Worm (Caenorhabditis elegans) whole organism, L1 larva: ENCODE measurements around the gene E02H1.5.

Experiments used
- C34B4.2 ChIP-seq: sonication (generic microtip); optimal IDR thresholded peaks from 2 replicates; lab custom pipeline; 2017; ENCODE audit warnings: mild to moderate bottlenecking, missing genetic modification characterization, missing compliant biosample characterization
- Y116A8C.19 ChIP-seq: sonication (generic microtip); optimal IDR thresholded peaks from 2 replicates; lab custom pipeline; 2016; ENCODE audit warnings: missing compliant biosample characterization, missing genetic modification characterization, borderline replicate concordance
- alr-1 ChIP-seq: fragments of 200-800 bp; sonication (Bioruptor generic); optimal IDR thresholded peaks from 2 replicates; lab custom pipeline; 2018; ENCODE audit warnings: borderline replicate concordance, mild to moderate bottlenecking, missing genetic modification characterization, missing compliant biosample characterization
- aly-2 ChIP-seq: fragments of 150-350 bp; optimal IDR thresholded peaks from 2 replicates; lab custom pipeline; 2014; ENCODE audit warnings: missing biosample characterization, missing genetic modification characterization
- blmp-1 ChIP-seq: fragments of 150-350 bp; optimal IDR thresholded peaks from 2 replicates; lab custom pipeline; 2014; ENCODE audit warnings: missing biosample characterization, missing genetic modification characterization
- ceh-8 ChIP-seq: fragments of 200-800 bp; sonication (Bioruptor generic); optimal IDR thresholded peaks from 2 replicates; lab custom pipeline; 2018; ENCODE audit warnings: mild to moderate bottlenecking, missing genetic modification characterization, moderate library complexity, missing compliant biosample characterization
- ceh-90 ChIP-seq: sonication (generic microtip); optimal IDR thresholded peaks from 2 replicates; lab custom pipeline; 2016; ENCODE audit warnings: missing genetic modification characterization, missing compliant biosample characterization
- ces-1 ChIP-seq: fragments of 150-350 bp; optimal IDR thresholded peaks from 2 replicates; lab custom pipeline; 2014; ENCODE audit warnings: missing biosample characterization, missing genetic modification reagents, missing genetic modification characterization
- dpl-1 ChIP-seq, 3 experiments: fragments of 150-350 bp in 2 of 3; sonication (generic microtip) in 1 of 3; optimal IDR thresholded peaks; 2 replicates each; lab custom pipeline; 2014 to 2017; ENCODE audit warnings: missing biosample characterization in 3 of 3, missing genetic modification characterization in 3 of 3, missing genetic modification reagents in 3 of 3
- dsc-1 ChIP-seq: sonication (generic microtip); optimal IDR thresholded peaks from 2 replicates; lab custom pipeline; 2016; ENCODE audit warnings: mild to moderate bottlenecking, missing genetic modification characterization, missing compliant biosample characterization
- efl-3 ChIP-seq: fragments of 200-800 bp; sonication (Bioruptor generic); optimal IDR thresholded peaks from 2 replicates; lab custom pipeline; 2018; ENCODE audit warnings: mild to moderate bottlenecking, missing genetic modification characterization, missing compliant biosample characterization
- elt-2 ChIP-seq: sonication (generic microtip); optimal IDR thresholded peaks from 2 replicates; lab custom pipeline; 2016; ENCODE audit warnings: missing genetic modification characterization, mild to moderate bottlenecking, inconsistent platforms, missing compliant biosample characterization, missing genetic modification reagents
- ets-5 ChIP-seq: fragments of 200-800 bp; sonication (Bioruptor generic); IDR thresholded peaks from 2 replicates; pipeline ENCODE4 v1.3.6; 2022; ENCODE audit warnings: missing genetic modification characterization, missing compliant biosample characterization
- fkh-10 ChIP-seq: sonication (generic microtip); optimal IDR thresholded peaks from 2 replicates; lab custom pipeline; 2017; ENCODE audit warnings: missing biosample characterization, missing genetic modification reagents, missing genetic modification characterization
- fkh-8 ChIP-seq: sonication (generic microtip); optimal IDR thresholded peaks from 2 replicates; lab custom pipeline; 2016; ENCODE audit warnings: mild to moderate bottlenecking, missing genetic modification characterization, missing compliant biosample characterization
- fos-1 ChIP-seq: fragments of 150-350 bp; optimal IDR thresholded peaks from 2 replicates; lab custom pipeline; 2014; ENCODE audit warnings: missing biosample characterization, missing genetic modification characterization
- grh-1 ChIP-seq: fragments of 200-800 bp; sonication (Bioruptor generic); IDR thresholded peaks from 2 replicates; pipeline ENCODE4 v1.3.6; 2022; ENCODE audit warnings: missing genetic modification reagents, missing genetic modification characterization, missing compliant biosample characterization
- hlh-17 ChIP-seq: fragments of 200-800 bp; sonication (Bioruptor generic); optimal IDR thresholded peaks from 2 replicates; lab custom pipeline; 2018; ENCODE audit warnings: missing genetic modification characterization, mild to moderate bottlenecking, missing compliant biosample characterization, moderate library complexity, borderline replicate concordance
- hpl-2 ChIP-seq: fragments of 150-350 bp; optimal IDR thresholded peaks from 2 replicates; lab custom pipeline; 2014; ENCODE audit warnings: missing biosample characterization, missing genetic modification reagents, missing genetic modification characterization
- irx-1 ChIP-seq: sonication (generic microtip); optimal IDR thresholded peaks from 2 replicates; lab custom pipeline; 2016; ENCODE audit warnings: missing genetic modification characterization, missing compliant biosample characterization
- jun-1 ChIP-seq: fragments of 150-350 bp; optimal IDR thresholded peaks from 2 replicates; lab custom pipeline; 2014; ENCODE audit warnings: missing biosample characterization, missing genetic modification reagents, missing genetic modification characterization
- lin-13 ChIP-seq: fragments of 150-350 bp; optimal IDR thresholded peaks from 2 replicates; lab custom pipeline; 2014; ENCODE audit warnings: missing biosample characterization, missing genetic modification reagents, missing genetic modification characterization
- lin-14 ChIP-seq: fragments of 200-800 bp; sonication (Bioruptor generic); optimal IDR thresholded peaks from 2 replicates; lab custom pipeline; 2018; ENCODE audit warnings: mild to moderate bottlenecking, missing genetic modification characterization, moderate library complexity, missing compliant biosample characterization
- lin-35 ChIP-seq, 2 experiments: fragments of 150-350 bp; optimal IDR thresholded peaks; 2 replicates each; lab custom pipeline; 2014; ENCODE audit warnings: missing biosample characterization in 2 of 2, missing genetic modification characterization in 2 of 2, missing genetic modification reagents in 2 of 2
- lin-39 ChIP-seq: fragments of 150-350 bp; optimal IDR thresholded peaks from 2 replicates; lab custom pipeline; 2014; ENCODE audit warnings: missing biosample characterization, missing genetic modification reagents, missing genetic modification characterization
- lsy-2 ChIP-seq, 2 experiments: fragments of 150-350 bp; optimal IDR thresholded peaks; 2 replicates each; lab custom pipeline; 2014; ENCODE audit warnings: missing biosample characterization in 2 of 2, missing genetic modification characterization in 2 of 2
- mab-9 ChIP-seq: fragments of 200-800 bp; sonication (Bioruptor generic); IDR thresholded peaks from 2 replicates; pipeline ENCODE4 v1.3.6; 2022; ENCODE audit warnings: missing genetic modification reagents, missing genetic modification characterization, missing compliant biosample characterization
- mef-2 ChIP-seq: fragments of 150-350 bp; optimal IDR thresholded peaks from 2 replicates; lab custom pipeline; 2014; ENCODE audit warnings: missing biosample characterization, missing genetic modification characterization
- mep-1 ChIP-seq: fragments of 150-350 bp; optimal IDR thresholded peaks from 2 replicates; lab custom pipeline; 2014; ENCODE audit warnings: missing biosample characterization, missing genetic modification characterization
- nhr-11 ChIP-seq: fragments of 150-350 bp; optimal IDR thresholded peaks from 2 replicates; lab custom pipeline; 2014; ENCODE audit warnings: missing biosample characterization, missing genetic modification characterization
- nhr-19 ChIP-seq: fragments of 200-800 bp; sonication (Bioruptor generic); conservative IDR thresholded peaks from 2 replicates; pipeline ENCODE4 v1.3.6; 2022; ENCODE audit warnings: missing genetic modification characterization, missing compliant biosample characterization
- nhr-47 ChIP-seq: sonication (generic microtip); optimal IDR thresholded peaks from 2 replicates; lab custom pipeline; 2016; ENCODE audit warnings: mild to moderate bottlenecking, missing genetic modification characterization, moderate library complexity, missing compliant biosample characterization
- nhr-71 ChIP-seq: sonication (generic microtip); optimal IDR thresholded peaks from 2 replicates; lab custom pipeline; 2016; ENCODE audit warnings: mild to moderate bottlenecking, missing genetic modification characterization, moderate library complexity, missing compliant biosample characterization
- nhr-77 ChIP-seq: fragments of 150-350 bp; optimal IDR thresholded peaks from 2 replicates; lab custom pipeline; 2014; ENCODE audit warnings: missing biosample characterization, missing genetic modification characterization
- nhr-85 ChIP-seq: sonication (generic microtip); peaks from one replicate; lab custom pipeline; 2016; ENCODE audit warnings: missing genetic modification characterization, inconsistent platforms, missing compliant biosample characterization
- nhr-90 ChIP-seq: sonication (generic microtip); optimal IDR thresholded peaks from 2 replicates; lab custom pipeline; 2016; ENCODE audit warnings: mild to moderate bottlenecking, missing genetic modification characterization, missing compliant biosample characterization; ENCODE audit not compliant: poor library complexity
- pag-3 ChIP-seq: sonication (generic microtip); optimal IDR thresholded peaks from 2 replicates; lab custom pipeline; 2017; ENCODE audit warnings: missing genetic modification characterization, mild to moderate bottlenecking, missing compliant biosample characterization, antibody characterized with exemption, borderline replicate concordance; ENCODE audit not compliant: insufficient read depth
- pax-3 ChIP-seq: fragments of 200-800 bp; sonication (Bioruptor generic); optimal IDR thresholded peaks from 2 replicates; lab custom pipeline; 2018; ENCODE audit warnings: mild to moderate bottlenecking, missing genetic modification characterization, moderate library complexity, missing compliant biosample characterization
- pqm-1 ChIP-seq: sonication (generic microtip); optimal IDR thresholded peaks from 3 replicates; lab custom pipeline; 2017; ENCODE audit warnings: missing biosample characterization, missing genetic modification characterization
- skn-1 ChIP-seq: fragments of 150-350 bp; optimal IDR thresholded peaks from 2 replicates; lab custom pipeline; 2014; ENCODE audit warnings: missing biosample characterization, missing genetic modification characterization
- snpc-4 ChIP-seq: fragments of 150-350 bp; optimal IDR thresholded peaks from 2 replicates; lab custom pipeline; 2014; ENCODE audit warnings: missing biosample characterization, missing genetic modification characterization
- snu-23 ChIP-seq: sonication (generic microtip); optimal IDR thresholded peaks from 2 replicates; lab custom pipeline; 2016; ENCODE audit warnings: missing genetic modification characterization, missing compliant biosample characterization
- sptf-1 ChIP-seq: fragments of 150-350 bp; optimal IDR thresholded peaks from 2 replicates; lab custom pipeline; 2014; ENCODE audit warnings: missing biosample characterization, missing genetic modification characterization
- sup-37 ChIP-seq: fragments of 200-800 bp; sonication (Bioruptor generic); optimal IDR thresholded peaks from 2 replicates; lab custom pipeline; 2018; ENCODE audit warnings: mild to moderate bottlenecking, missing genetic modification characterization, missing compliant biosample characterization
- swsn-7 ChIP-seq: sonication (generic microtip); optimal IDR thresholded peaks from 2 replicates; lab custom pipeline; 2016; ENCODE audit warnings: missing genetic modification characterization, missing compliant biosample characterization
- tlp-1 ChIP-seq: fragments of 150-350 bp; optimal IDR thresholded peaks from 2 replicates; lab custom pipeline; 2014; ENCODE audit warnings: missing biosample characterization, missing genetic modification characterization
- unc-130 ChIP-seq: fragments of 150-350 bp; optimal IDR thresholded peaks from 2 replicates; lab custom pipeline; 2017; ENCODE audit warnings: missing biosample characterization, missing genetic modification characterization, inconsistent platforms
- unc-62 ChIP-seq: fragments of 150-350 bp; optimal IDR thresholded peaks from 2 replicates; lab custom pipeline; 2014; ENCODE audit warnings: missing biosample characterization, missing genetic modification reagents, missing genetic modification characterization
- zag-1 ChIP-seq: fragments of 150-350 bp; optimal IDR thresholded peaks from 2 replicates; lab custom pipeline; 2014; ENCODE audit warnings: missing biosample characterization, missing genetic modification characterization
- zip-4 ChIP-seq: fragments of 200-800 bp; sonication (Bioruptor generic); optimal IDR thresholded peaks from 2 replicates; lab custom pipeline; 2018; ENCODE audit warnings: mild to moderate bottlenecking, missing genetic modification characterization, moderate library complexity, missing compliant biosample characterization
- ztf-4 ChIP-seq: fragments of 150-350 bp; optimal IDR thresholded peaks from 2 replicates; lab custom pipeline; 2014; ENCODE audit warnings: missing biosample characterization, missing genetic modification characterization

E02H1.5 gene

ce11 chrII:9603419-9603818, 8.4 kb downstream of the E02H1.5 start (continued):
- TF ChIP-seq zag-1 (tag; lab: Kevin White, UChicago) = peak; percentile 69
- TF ChIP-seq ceh-90 (tag; lab: Kevin White, UChicago) = no peak
- peak; percentile 71 for TF ChIP-seq hpl-2 (GFP tag; lab: Kevin White, UChicago)
- TF ChIP-seq sup-37 (GFP tag; lab: Kevin White, UChicago) = peak; percentile 66
- no peak for TF ChIP-seq ets-5
- peak; percentile 94 for TF ChIP-seq swsn-7 (tag; lab: Kevin White, UChicago)
- TF ChIP-seq zip-4 = peak; percentile 74
- TF ChIP-seq lin-13 = peak; percentile 92
- peak; percentile 88 for TF ChIP-seq nhr-77
- TF ChIP-seq fkh-8 (tag; lab: Kevin White, UChicago) = peak; percentile 95
- peak; percentile 99 for TF ChIP-seq nhr-19 (GFP tag; lab: Robert Waterston, UW)
- peak; percentile 95 for TF ChIP-seq nhr-47 (tag; lab: Kevin White, UChicago)
- TF ChIP-seq mab-9 = peak; percentile 71
- TF ChIP-seq mep-1 (tag; lab: Kevin White, UChicago) = peak; percentile 98
- peak; percentile 41 for TF ChIP-seq ceh-8 (GFP tag; lab: Kevin White, UChicago)
- peak; percentile 81 to 91 for TF ChIP-seq lin-35 (GFP tag; optimal IDR thresholded peaks at IDR 0.05; lab: Kevin White, UChicago)
- TF ChIP-seq Y116A8C.19 (tag; lab: Kevin White, UChicago) = no peak
- peak; percentile 82 for TF ChIP-seq unc-130 (tag; lab: Kevin White, UChicago)
- no peak for TF ChIP-seq tlp-1
- no peak for TF ChIP-seq ces-1 (GFP tag; lab: Kevin White, UChicago)
- TF ChIP-seq skn-1 (tag; lab: Kevin White, UChicago) = peak; percentile 94
- TF ChIP-seq lin-39 = peak; percentile 81
- no peak for TF ChIP-seq pag-3
- no peak for TF ChIP-seq efl-3 (GFP tag; lab: Kevin White, UChicago)
- no peak for TF ChIP-seq C34B4.2
- TF ChIP-seq ztf-4 (tag; lab: Kevin White, UChicago) = peak; percentile 91
- TF ChIP-seq irx-1 (tag; lab: Kevin White, UChicago) = peak; percentile 93
- no peak for TF ChIP-seq hlh-17 (GFP tag; lab: Kevin White, UChicago)
- peak; percentile 74 for TF ChIP-seq mef-2
- peak; percentile 84 for TF ChIP-seq elt-2 (tag; lab: Kevin White, UChicago)
- peak; percentile 85 for TF ChIP-seq grh-1 (GFP tag; lab: Robert Waterston, UW)
- TF ChIP-seq sptf-1 (tag; lab: Kevin White, UChicago) = no peak
- TF ChIP-seq pqm-1 (tag; lab: Kevin White, UChicago) = no peak
- TF ChIP-seq jun-1 (tag; lab: Kevin White, UChicago) = peak; percentile 95
- peak; percentile 71 to 79 (median 75) for TF ChIP-seq dpl-1 (GFP tag; optimal IDR thresholded peaks at IDR 0.05; lab: Kevin White, UChicago)
- peak; percentile 99 for TF ChIP-seq blmp-1 (tag; lab: Kevin White, UChicago)
- peak; percentile 92 for TF ChIP-seq fos-1 (tag; lab: Kevin White, UChicago)
- peak; percentile 95 for TF ChIP-seq nhr-90 (tag; lab: Kevin White, UChicago)
- TF ChIP-seq aly-2 (tag; lab: Kevin White, UChicago) = no peak
- TF ChIP-seq nhr-11 (tag; lab: Kevin White, UChicago) = peak; percentile 99

DNA sequence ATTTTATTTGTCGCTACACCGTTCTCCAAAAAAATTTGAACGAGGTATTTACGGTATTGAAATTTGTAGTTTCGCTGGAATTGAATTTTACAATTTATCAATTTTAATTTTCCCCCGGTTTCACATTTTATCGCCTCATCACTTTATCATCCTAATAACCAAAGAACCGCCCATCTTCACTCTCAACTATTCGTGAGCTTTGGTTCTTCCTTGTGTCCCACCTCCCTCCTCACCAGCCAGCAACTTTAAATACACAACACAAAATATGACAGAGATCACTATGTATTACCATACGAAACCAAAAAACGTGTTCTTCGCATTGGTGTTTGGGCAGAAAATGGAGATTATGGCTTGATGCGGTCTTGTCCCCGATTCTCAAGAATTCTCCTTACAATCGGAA, 9.0 kb downstream of the E02H1.5 start:
- TF ChIP-seq unc-62 (GFP tag; lab: Kevin White, UChicago) (no peak), jun-1 (tag; lab: Kevin White, UChicago) (no peak), fkh-8 (tag; lab: Kevin White, UChicago) (no peak), pax-3 (tag; lab: Kevin White, UChicago) (no peak), ztf-4 (tag; lab: Kevin White, UChicago) (no peak), zip-4 (no peak), blmp-1 (tag; lab: Kevin White, UChicago) (peak; percentile 44), C34B4.2 (no peak), lin-14 (GFP tag; lab: Kevin White, UChicago) (peak; percentile 8), nhr-47 (tag; lab: Kevin White, UChicago) (no peak), nhr-90 (tag; lab: Kevin White, UChicago) (no peak), mab-9 (no peak), nhr-85 (tag; lab: Kevin White, UChicago) (no peak), nhr-71 (tag; lab: Kevin White, UChicago) (no peak), lsy-2 (tag; optimal IDR thresholded peaks at IDR 0.05; lab: Kevin White, UChicago) (peak in 1 of 2 experiments; percentile 4), snu-23 (GFP tag; lab: Kevin White, UChicago) (peak; percentile 27), snpc-4 (no peak), irx-1 (tag; lab: Kevin White, UChicago) (no peak), alr-1 (tag; lab: Kevin White, UChicago) (no peak), efl-3 (GFP tag; lab: Kevin White, UChicago) (no peak), dsc-1 (tag; lab: Kevin White, UChicago) (no peak), fkh-10 (GFP tag; lab: Kevin White, UChicago) (no peak)
